Worm (Caenorhabditis elegans): ENCODE results near the gene acn-1.

Gene acn-1

ce11 chrX:5059163-5059562 lies 37.7 kb downstream of the acn-1 start, which contains the start of gene C24H10.4:
TSS of gene C24H10.4 (minus strand) at chrX:5059263.
- no peak for TF ChIP-seq lin-32 (GFP tag; optimal IDR thresholded peaks at IDR 0.05)

- TF ChIP-seq ceh-43 (GFP tag; optimal IDR thresholded peaks at IDR 0.05) (peak; percentile 64), ceh-83 (GFP tag; optimal IDR thresholded peaks at IDR 0.05) (peak; percentile 80), mls-2 (tag; optimal IDR thresholded peaks at IDR 0.05) (peak; percentile 90), tbx-8 (GFP tag; optimal IDR thresholded peaks at IDR 0.05) (peak; percentile 81), flh-1 (GFP tag; optimal IDR thresholded peaks at IDR 0.05) (peak; percentile 26), M03D4.4 (tag; optimal IDR thresholded peaks at IDR 0.05) (peak; percentile 78), sem-2 (GFP tag; optimal IDR thresholded peaks at IDR 0.05) (peak; percentile 31), lin-32 (GFP tag; optimal IDR thresholded peaks at IDR 0.05) (peak; percentile 73), bed-3 (GFP tag; optimal IDR thresholded peaks at IDR 0.05) (peak; percentile 68), sptf-1 (tag; optimal IDR thresholded peaks at IDR 0.05) (peak; percentile 89)
Measured at ce11 chrX:5056199-5056598, 40.7 kb downstream of the acn-1 start.

- TF ChIP-seq mab-5 (tag; optimal IDR thresholded peaks at IDR 0.05), result no peak
- TF ChIP-seq hlh-1 (tag; optimal IDR thresholded peaks at IDR 0.05), result no peak
- no peak for TF ChIP-seq ceh-39 (tag; optimal IDR thresholded peaks at IDR 0.05)
Measured at ce11 chrX:5043887-5044286, 53.0 kb downstream of the acn-1 start, which contains the start of gene Y64H9A.2. TSS of gene Y64H9A.2 (plus strand) at chrX:5043976.

Measured in whole organism, mixed stage, embryonic.